Worm (Caenorhabditis elegans): Measurements from ENCODE around the gene fbxa-47.
"Not testable (repeated sequence)": the region's sequence is repeated elsewhere in the genome, so short reads cannot be mapped to it uniquely, and the experiment has no call there.

fbxa-47 gene

ce11 chrIII:2272075-2272474, 39.8 kb upstream of the fbxa-47 start, which contains the start of gene fbxa-48:
Gene fbxa-48 (minus strand): TSS chrIII:2272175.
- TF ChIP-seq dmd-8 (GFP tag; IDR thresholded peaks at IDR 0.05) (no peak), pqm-1 (tag; optimal IDR thresholded peaks at IDR 0.05) (peak; percentile 5)

ce11 chrIII:2271016-2271590, 38.8 kb upstream of the fbxa-47 start:
- TF ChIP-seq lin-38 (GFP tag; IDR thresholded peaks at IDR 0.05) = peak; percentile 67

- TF ChIP-seq mxl-3 (GFP tag; optimal IDR thresholded peaks at IDR 0.05) (no peak), zag-1 (tag; optimal IDR thresholded peaks at IDR 0.05) (no peak), mdt-29 (GFP tag; IDR thresholded peaks at IDR 0.05) (no peak), hmg-1.1 (GFP tag; IDR thresholded peaks at IDR 0.05) (no peak), Y48G9A.11 (GFP tag; IDR thresholded peaks at IDR 0.05) (no peak), Y75B8A.6 (GFP tag; IDR thresholded peaks at IDR 0.05) (no peak), D1046.2 (GFP tag; IDR thresholded peaks at IDR 0.05) (no peak), pqm-1 (tag; optimal IDR thresholded peaks at IDR 0.05) (peak; percentile 55), nhr-28 (tag; optimal IDR thresholded peaks at IDR 0.05) (peak; percentile 42), dmd-8 (GFP tag; IDR thresholded peaks at IDR 0.05) (no peak), F37D6.2 (tag; optimal IDR thresholded peaks at IDR 0.05) (no peak), snpc-4 (tag; optimal IDR thresholded peaks at IDR 0.05) (no peak), lin-13 (GFP tag; optimal IDR thresholded peaks at IDR 0.05) (no peak), php-3 (GFP tag; IDR thresholded peaks at IDR 0.05) (no peak)
Measured at ce11 chrIII:2265986-2266701, 33.9 kb upstream of the fbxa-47 start, which contains the start of gene fbxa-9. Gene fbxa-9 (plus strand): TSS chrIII:2266651.

- TF ChIP-seq ztf-11 (tag; optimal IDR thresholded peaks at IDR 0.05) (no peak), unc-62 (GFP tag; optimal IDR thresholded peaks at IDR 0.05 in 1 of 2) (no peak), unc-62 (tag; optimal IDR thresholded peaks at IDR 0.05) (no peak), nhr-42 (GFP tag; IDR thresholded peaks at IDR 0.05) (no peak), set-16 (GFP tag; IDR thresholded peaks at IDR 0.05) (no peak), ces-1 (GFP tag; optimal IDR thresholded peaks at IDR 0.05) (no peak), ctbp-1 (GFP tag; IDR thresholded peaks at IDR 0.05) (no peak), zip-2 (tag; optimal IDR thresholded peaks at IDR 0.05) (no peak), rbr-2 (tag; optimal IDR thresholded peaks at IDR 0.05) (no peak), nhr-10 (tag; optimal IDR thresholded peaks at IDR 0.05) (no peak), Y5F2A.4 (GFP tag; optimal IDR thresholded peaks at IDR 0.05) (no peak), ceh-20 (GFP tag; IDR thresholded peaks at IDR 0.05) (no peak), mdl-1 (tag; optimal IDR thresholded peaks at IDR 0.05) (no peak), dmd-6 (GFP tag; IDR thresholded peaks at IDR 0.05) (no peak), mxl-2 (GFP tag; conservative IDR thresholded peaks at IDR 0.05) (no peak)
Measured at ce11 chrIII:2262942-2263341, 30.7 kb upstream of the fbxa-47 start, which contains the start of gene Y54F10BM.6. Gene Y54F10BM.6 (plus strand): TSS chrIII:2263242.

ce11 chrIII:2261353-2261752, 29.1 kb upstream of the fbxa-47 start, which contains the start of gene fbxa-42:
Gene fbxa-42 (minus strand): TSS chrIII:2261453.
- TF ChIP-seq R02D3.7 (tag; optimal IDR thresholded peaks at IDR 0.05); nhr-48 (tag; optimal IDR thresholded peaks at IDR 0.05); Y5F2A.4 (GFP tag; optimal IDR thresholded peaks at IDR 0.05): not testable (repeated sequence)

Data from whole organism, L4 larva.